Worm (Caenorhabditis elegans) whole organism, L4 larva: ENCODE measurements around the gene fbxc-21.

Experiments
- D1046.2 ChIP-seq: fragments of 200-800 bp; sonication (Bioruptor generic); IDR thresholded peaks from 2 replicates; pipeline ENCODE4 v1.3.6; 2022; ENCODE audit warnings: missing genetic modification characterization, missing compliant biosample characterization
- Y48G9A.11 ChIP-seq: fragments of 200-800 bp; sonication (Bioruptor generic); IDR thresholded peaks from 2 replicates; pipeline ENCODE4 v1.3.6; 2022; ENCODE audit warnings: missing genetic modification reagents, missing genetic modification characterization, missing compliant biosample characterization
- Y5F2A.4 ChIP-seq: fragments of 200-800 bp; sonication (Bioruptor generic); optimal IDR thresholded peaks from 2 replicates; lab custom pipeline; 2018; ENCODE audit warnings: mild to moderate bottlenecking, missing genetic modification characterization, missing compliant biosample characterization
- ZK337.2 ChIP-seq: fragments of 200-800 bp; sonication (Bioruptor generic); IDR thresholded peaks from 2 replicates; pipeline ENCODE4 v1.3.6; 2022; ENCODE audit warnings: missing genetic modification reagents, missing genetic modification characterization, missing compliant biosample characterization
- ZK546.5 ChIP-seq, 2 experiments: sonication (generic microtip); optimal IDR thresholded peaks; 2 replicates each; lab custom pipeline; 2017; ENCODE audit warnings: missing biosample characterization in 2 of 2, missing genetic modification characterization in 2 of 2
- aha-1 ChIP-seq: fragments of 150-350 bp; peaks from one replicate; lab custom pipeline; 2014; ENCODE audit warnings: missing biosample characterization, missing genetic modification characterization
- aly-2 ChIP-seq: sonication (generic microtip); optimal IDR thresholded peaks from 2 replicates; lab custom pipeline; 2018; ENCODE audit warnings: missing biosample characterization, missing genetic modification characterization
- ama-1 ChIP-seq: fragments of 150-350 bp; optimal IDR thresholded peaks from 2 replicates; lab custom pipeline; 2014; ENCODE audit warnings: inconsistent platforms, mixed read lengths
- attf-4 ChIP-seq: sonication (generic microtip); optimal IDR thresholded peaks from 3 replicates; lab custom pipeline; 2017; ENCODE audit warnings: missing biosample characterization, missing genetic modification characterization
- ceh-44 ChIP-seq: fragments of 200-800 bp; sonication (Bioruptor generic); IDR thresholded peaks from 2 replicates; pipeline ENCODE4 v1.3.6; 2022; ENCODE audit warnings: missing genetic modification reagents, missing genetic modification characterization, missing compliant biosample characterization
- ceh-62 ChIP-seq: sonication (generic microtip); optimal IDR thresholded peaks from 2 replicates; lab custom pipeline; 2017; ENCODE audit warnings: missing biosample characterization, missing genetic modification characterization
- ces-1 ChIP-seq: fragments of 150-350 bp; sonication (generic microtip); optimal IDR thresholded peaks from 4 replicates; lab custom pipeline; 2014; ENCODE audit warnings: missing biosample characterization, missing genetic modification reagents, missing genetic modification characterization
- daf-16 ChIP-seq, 3 experiments: sonication (generic microtip); optimal IDR thresholded peaks; 2 replicates each; lab custom pipeline; 2016 to 2017; ENCODE audit warnings: missing genetic modification characterization in 3 of 3, missing genetic modification reagents in 3 of 3, mild to moderate bottlenecking in 2 of 3, missing compliant biosample characterization in 2 of 3, missing biosample characterization in 1 of 3, moderate library complexity in 1 of 3
- daf-8 ChIP-seq: fragments of 200-800 bp; sonication (Bioruptor generic); IDR thresholded peaks from 2 replicates; pipeline ENCODE4 v1.3.6; 2022; ENCODE audit warnings: missing genetic modification characterization, missing compliant biosample characterization
- dmd-8 ChIP-seq: fragments of 200-800 bp; sonication (Bioruptor generic); IDR thresholded peaks from 2 replicates; pipeline ENCODE4 v1.3.6; 2022; ENCODE audit warnings: missing genetic modification characterization, missing compliant biosample characterization
- duxl-1 ChIP-seq: sonication (generic microtip); optimal IDR thresholded peaks from 2 replicates; lab custom pipeline; 2016; ENCODE audit warnings: mild to moderate bottlenecking, missing genetic modification characterization, moderate library complexity, missing compliant biosample characterization; ENCODE audit not compliant: poor library complexity
- hif-1 ChIP-seq, 2 experiments: sonication (generic microtip); optimal IDR thresholded peaks; 2 replicates each; lab custom pipeline; 2016 to 2017; ENCODE audit warnings: missing compliant biosample characterization in 2 of 2, missing genetic modification characterization in 2 of 2, missing genetic modification reagents in 2 of 2, missing genotype in 2 of 2, mild to moderate bottlenecking in 1 of 2
- lim-7 ChIP-seq: fragments of 200-800 bp; sonication (Bioruptor generic); IDR thresholded peaks from 2 replicates; pipeline ENCODE4 v1.3.6; 2022; ENCODE audit warnings: missing genetic modification characterization, missing compliant biosample characterization
- lin-1 ChIP-seq: fragments of 200-800 bp; sonication (Bioruptor generic); IDR thresholded peaks from 2 replicates; pipeline ENCODE4 v1.3.6; 2022; ENCODE audit warnings: missing genetic modification reagents, missing genetic modification characterization, missing compliant biosample characterization
- lir-3 ChIP-seq: sonication (generic microtip); optimal IDR thresholded peaks from 2 replicates; lab custom pipeline; 2016; ENCODE audit warnings: mild to moderate bottlenecking, missing genetic modification characterization, missing compliant biosample characterization
- madf-9 ChIP-seq: fragments of 200-800 bp; sonication (Bioruptor generic); conservative IDR thresholded peaks from 2 replicates; pipeline ENCODE4 v1.3.6; 2022; ENCODE audit warnings: missing genetic modification reagents, missing genetic modification characterization, missing compliant biosample characterization
- nhr-11 ChIP-seq: fragments of 150-350 bp; optimal IDR thresholded peaks from 2 replicates; lab custom pipeline; 2014; ENCODE audit warnings: missing biosample characterization, missing genetic modification characterization
- nhr-25 ChIP-seq: sonication (generic microtip); optimal IDR thresholded peaks from 2 replicates; lab custom pipeline; 2017; ENCODE audit warnings: missing genetic modification characterization, mild to moderate bottlenecking, missing compliant biosample characterization, antibody characterized with exemption, moderate library complexity, borderline replicate concordance; ENCODE audit not compliant: insufficient read depth
- nhr-6 ChIP-seq: fragments of 150-350 bp; optimal IDR thresholded peaks from 2 replicates; lab custom pipeline; 2014; ENCODE audit warnings: missing biosample characterization, missing genetic modification characterization
- tag-97 ChIP-seq: fragments of 200-800 bp; sonication (Bioruptor generic); IDR thresholded peaks from 2 replicates; pipeline ENCODE4 v1.3.6; 2022; ENCODE audit warnings: missing genetic modification characterization, missing compliant biosample characterization
- tra-1 ChIP-seq: fragments of 200-800 bp; sonication (Bioruptor generic); IDR thresholded peaks from 2 replicates; pipeline ENCODE4 v1.3.6; 2022; ENCODE audit warnings: missing genetic modification reagents, missing genetic modification characterization, missing compliant biosample characterization
- unc-130 ChIP-seq: sonication (generic microtip); optimal IDR thresholded peaks from 2 replicates; lab custom pipeline; 2016; ENCODE audit warnings: missing genetic modification reagents, missing genetic modification characterization, missing compliant biosample characterization
- zfp-2 ChIP-seq: sonication (generic microtip); optimal IDR thresholded peaks from 2 replicates; lab custom pipeline; 2016; ENCODE audit warnings: mild to moderate bottlenecking, missing genetic modification characterization, missing compliant biosample characterization
- zfp-3 ChIP-seq: fragments of 200-800 bp; sonication (Bioruptor generic); conservative IDR thresholded peaks from 2 replicates; pipeline ENCODE4 v1.3.6; 2022; ENCODE audit warnings: missing genetic modification reagents, missing genetic modification characterization, missing compliant biosample characterization
- zip-2 ChIP-seq: fragments of 150-350 bp; optimal IDR thresholded peaks from 2 replicates; lab custom pipeline; 2014; ENCODE audit warnings: missing biosample characterization, missing genetic modification characterization

fbxc-21 gene

ce11 chrII:1695861-1696260 lies 3.1 kb upstream of the fbxc-21 start, which contains the start of gene F58E1.13:
TSS of gene F58E1.13 (minus strand) at chrII:1695872.
- no peak for TF ChIP-seq madf-9 (GFP tag; lab: Robert Waterston, UW)
- no peak for TF ChIP-seq tra-1 (GFP tag; lab: Robert Waterston, UW)
- TF ChIP-seq dmd-8, result no peak
- no peak for TF ChIP-seq daf-16 (GFP tag; optimal IDR thresholded peaks at IDR 0.05; lab: Kevin White, UChicago)
- TF ChIP-seq daf-16 (tag; optimal IDR thresholded peaks at IDR 0.05; lab: Kevin White, UChicago), result no peak
- no peak for TF ChIP-seq ZK337.2 (GFP tag; lab: Robert Waterston, UW)
- TF ChIP-seq, all 104 proteins: peak for 0

ce11 chrII:1694530-1694929 lies 1.8 kb upstream of the fbxc-21 start, which contains the start of gene fbxc-26:
TSS of gene fbxc-26 (minus strand) at chrII:1694630.
- no peak for TF ChIP-seq nhr-25
- no peak for TF ChIP-seq madf-9 (GFP tag; lab: Robert Waterston, UW)
- no peak for TF ChIP-seq lim-7
- no peak for TF ChIP-seq ceh-62 (tag; lab: Kevin White, UChicago)
- TF ChIP-seq ZK337.2 (GFP tag; lab: Robert Waterston, UW), result no peak
- TF ChIP-seq nhr-11, result no peak
- TF ChIP-seq aly-2 (tag; lab: Kevin White, UChicago), result no peak
- no peak for TF ChIP-seq unc-130 (GFP tag; lab: Kevin White, UChicago)
- no peak for TF ChIP-seq zfp-3
- no peak for TF ChIP-seq zfp-2 (tag; lab: Kevin White, UChicago)
- TF ChIP-seq hif-1 (tag; optimal IDR thresholded peaks at IDR 0.05; lab: Kevin White, UChicago), result no peak
- TF ChIP-seq lin-1, result no peak
- no peak for TF ChIP-seq ama-1 (lab: Kevin White, UChicago)
- no peak for TF ChIP-seq ceh-44 (GFP tag; lab: Robert Waterston, UW)

DNA sequence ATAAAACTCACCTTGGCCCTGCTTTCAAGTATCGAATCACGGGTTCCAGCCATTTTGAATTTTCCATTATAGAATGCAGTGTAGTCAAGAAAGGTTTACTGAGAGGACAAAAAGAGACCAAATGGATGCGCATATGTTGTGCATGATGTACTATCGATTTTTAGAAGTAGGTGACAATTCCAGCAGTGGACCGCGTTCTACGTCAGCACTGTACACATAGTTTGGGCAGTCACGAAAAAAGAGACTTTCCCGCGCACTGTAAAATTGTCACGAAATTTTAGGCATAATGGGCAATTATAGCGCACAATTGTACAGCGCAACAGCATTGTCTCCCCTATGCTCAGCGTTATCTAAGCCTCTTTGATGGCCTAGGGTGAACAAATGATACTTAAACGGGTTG lies 1.7 kb downstream of the fbxc-21 start, which contains the start of gene fbxc-22:
fbxc-22 (minus strand) TSS at position 101 of the 400 bp plus-strand sequence.
- TF ChIP-seq Y48G9A.11, result no peak

ce11 chrII:1688813-1689212 lies 3.9 kb downstream of the fbxc-21 start, which contains the start of the genes fbxb-18 and fbxb-19:
TSS of gene fbxb-18 (minus strand) at chrII:1688913.
TSS of gene fbxb-19 (minus strand) at chrII:1689181.
- no peak for TF ChIP-seq tag-97
- no peak for TF ChIP-seq D1046.2 (GFP tag; lab: Robert Waterston, UW)
- no peak for TF ChIP-seq daf-8 (GFP tag; lab: Robert Waterston, UW)
- no peak for TF ChIP-seq nhr-6 (tag; lab: Kevin White, UChicago)
- no peak for TF ChIP-seq lir-3 (tag; lab: Kevin White, UChicago)
- TF ChIP-seq nhr-25, result no peak
- no peak for TF ChIP-seq Y5F2A.4 (GFP tag; lab: Kevin White, UChicago)
- TF ChIP-seq, all 104 proteins: peak for 0

- TF ChIP-seq duxl-1 (tag; lab: Kevin White, UChicago), result peak; percentile 53
- peak; percentile 39 for TF ChIP-seq aha-1 (tag; lab: Kevin White, UChicago)
- no peak for TF ChIP-seq ZK546.5 (tag; optimal IDR thresholded peaks at IDR 0.05; lab: Kevin White, UChicago)
- no peak for TF ChIP-seq attf-4
These were observed 9.0 kb downstream of the fbxc-21 start, which contains the start of gene fbxb-25 for ce11 chrII:1683742-1684141. TSS of gene fbxb-25 (plus strand) at chrII:1684042.

- TF ChIP-seq zip-2 (no peak), ces-1 (GFP tag; lab: Kevin White, UChicago) (no peak)
These were observed 10.5 kb downstream of the fbxc-21 start, which contains the start of gene fbxb-26 for ce11 chrII:1682218-1682617. TSS of gene fbxb-26 (plus strand) at chrII:1682518.
